Worm (Caenorhabditis elegans): Measurements from ENCODE around the gene C33H5.16.

DNA sequence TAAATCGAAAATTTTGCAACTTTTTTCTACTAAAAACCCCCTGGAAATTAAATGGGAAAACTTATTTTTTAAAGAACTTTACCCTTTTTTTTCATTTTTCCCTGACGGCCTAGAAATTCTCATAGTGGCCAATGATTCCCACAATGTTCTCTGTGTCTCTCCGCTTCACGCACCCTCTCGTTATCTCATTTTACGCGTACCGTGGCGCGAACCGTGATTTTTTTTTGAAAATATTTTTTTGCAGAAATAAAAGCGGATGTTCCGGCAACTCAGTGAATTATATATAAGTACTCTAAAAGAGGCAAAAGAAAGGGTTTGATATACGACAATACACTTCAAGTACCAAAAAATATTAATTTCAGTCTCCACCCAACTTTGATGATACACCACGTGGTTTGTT is 43.2 kb upstream of the C33H5.16 start, which contains the start of gene C06A6.2:
- TF ChIP-seq unc-39 (tag; optimal IDR thresholded peaks at IDR 0.05) (no peak), snpc-4 (tag; optimal IDR thresholded peaks at IDR 0.05) (no peak), blmp-1 (tag; optimal IDR thresholded peaks at IDR 0.05) (no peak), elt-1 (tag; optimal IDR thresholded peaks at IDR 0.05; ENCODE audit: borderline replicate concordance, insufficient read depth) (no peak), sptf-1 (tag; optimal IDR thresholded peaks at IDR 0.05) (no peak), ztf-11 (tag; optimal IDR thresholded peaks at IDR 0.05) (no peak), nhr-76 (tag; optimal IDR thresholded peaks at IDR 0.05) (no peak), nhr-28 (tag; optimal IDR thresholded peaks at IDR 0.05) (no peak)
